Worm (Caenorhabditis elegans) whole organism, late embryonic: Measurements from ENCODE around the gene fbxa-213.

Experiments used
- C38D4.7 ChIP-seq: fragments of 200-800 bp; sonication (Bioruptor generic); optimal IDR thresholded peaks from 2 replicates; lab custom pipeline; 2018; ENCODE audit warnings: mild to moderate bottlenecking, missing genetic modification characterization, moderate library complexity, missing compliant biosample characterization
- T23F11.4 ChIP-seq: fragments of 200-800 bp; sonication (Bioruptor generic); optimal IDR thresholded peaks from 2 replicates; lab custom pipeline; 2018; ENCODE audit warnings: mild to moderate bottlenecking, missing genetic modification characterization, missing compliant biosample characterization
- ahr-1 ChIP-seq: sonication (generic microtip); optimal IDR thresholded peaks from 2 replicates; lab custom pipeline; 2016; ENCODE audit warnings: missing genetic modification characterization, missing compliant biosample characterization
- ama-1 ChIP-seq: fragments of 150-350 bp; optimal IDR thresholded peaks from 2 replicates; lab custom pipeline; 2014
- ceh-14 ChIP-seq: sonication (generic microtip); optimal IDR thresholded peaks from 2 replicates; lab custom pipeline; 2016; ENCODE audit warnings: missing genotype, missing genetic modification characterization, missing compliant biosample characterization
- ceh-18 ChIP-seq: sonication (generic microtip); optimal IDR thresholded peaks from 2 replicates; lab custom pipeline; 2016; ENCODE audit warnings: missing genetic modification characterization, missing compliant biosample characterization
- ceh-19 ChIP-seq: fragments of 200-800 bp; sonication (Bioruptor generic); optimal IDR thresholded peaks from 2 replicates; lab custom pipeline; 2018; ENCODE audit warnings: mild to moderate bottlenecking, missing genetic modification characterization, missing compliant biosample characterization
- ceh-2 ChIP-seq: sonication (generic microtip); optimal IDR thresholded peaks from 2 replicates; lab custom pipeline; 2016; ENCODE audit warnings: missing genotype, missing genetic modification characterization, missing compliant biosample characterization
- ceh-24 ChIP-seq: sonication (generic microtip); optimal IDR thresholded peaks from 2 replicates; lab custom pipeline; 2016; ENCODE audit warnings: mild to moderate bottlenecking, missing genetic modification characterization, missing compliant biosample characterization
- ceh-34 ChIP-seq: sonication (generic microtip); optimal IDR thresholded peaks from 2 replicates; lab custom pipeline; 2016; ENCODE audit warnings: mild to moderate bottlenecking, missing genetic modification characterization, missing compliant biosample characterization
- ceh-45 ChIP-seq: fragments of 200-800 bp; sonication (Bioruptor generic); IDR thresholded peaks from 2 replicates; pipeline ENCODE4 v1.3.6; 2022; ENCODE audit warnings: missing genetic modification reagents, missing genetic modification characterization, missing compliant biosample characterization
- ceh-48 ChIP-seq: sonication (generic microtip); optimal IDR thresholded peaks from 2 replicates; lab custom pipeline; 2016; ENCODE audit warnings: missing genetic modification characterization, inconsistent platforms, missing compliant biosample characterization
- che-1 ChIP-seq: sonication (generic microtip); optimal IDR thresholded peaks from 2 replicates; lab custom pipeline; 2016; ENCODE audit warnings: mild to moderate bottlenecking, missing genetic modification characterization, missing compliant biosample characterization
- elt-2 ChIP-seq: sonication (generic microtip); optimal IDR thresholded peaks from 2 replicates; lab custom pipeline; 2016; ENCODE audit warnings: missing genetic modification reagents, missing genetic modification characterization, missing compliant biosample characterization
- ets-4 ChIP-seq: sonication (generic microtip); optimal IDR thresholded peaks from 2 replicates; lab custom pipeline; 2016; ENCODE audit warnings: missing genetic modification characterization, missing compliant biosample characterization
- eyg-1 ChIP-seq: sonication (generic microtip); optimal IDR thresholded peaks from 2 replicates; lab custom pipeline; 2016; ENCODE audit warnings: missing genotype, missing genetic modification characterization, missing compliant biosample characterization
- hlh-13 ChIP-seq: fragments of 200-800 bp; sonication (Bioruptor generic); optimal IDR thresholded peaks from 2 replicates; lab custom pipeline; 2018; ENCODE audit warnings: mild to moderate bottlenecking, missing genetic modification characterization, missing compliant biosample characterization
- hlh-15 ChIP-seq: sonication (generic microtip); optimal IDR thresholded peaks from 2 replicates; lab custom pipeline; 2016; ENCODE audit warnings: missing genetic modification characterization, missing compliant biosample characterization
- hlh-30 ChIP-seq: sonication (generic microtip); optimal IDR thresholded peaks from 2 replicates; lab custom pipeline; 2017; ENCODE audit warnings: antibody characterized with exemption, missing genetic modification characterization, missing compliant biosample characterization; ENCODE audit not compliant: insufficient read depth
- hlh-6 ChIP-seq: sonication (generic microtip); optimal IDR thresholded peaks from 2 replicates; lab custom pipeline; 2016; ENCODE audit warnings: missing genotype, missing genetic modification characterization, missing compliant biosample characterization
- lim-6 ChIP-seq: sonication (generic microtip); optimal IDR thresholded peaks from 2 replicates; lab custom pipeline; 2016; ENCODE audit warnings: missing genetic modification characterization, missing compliant biosample characterization
- lin-11 ChIP-seq: fragments of 200-800 bp; sonication (Bioruptor generic); optimal IDR thresholded peaks from 2 replicates; lab custom pipeline; 2018; ENCODE audit warnings: mild to moderate bottlenecking, missing genetic modification characterization, missing compliant biosample characterization
- madf-2 ChIP-seq: sonication (generic microtip); optimal IDR thresholded peaks from 2 replicates; lab custom pipeline; 2017; ENCODE audit warnings: missing genetic modification characterization, missing compliant biosample characterization
- mec-3 ChIP-seq: sonication (generic microtip); optimal IDR thresholded peaks from 2 replicates; lab custom pipeline; 2016; ENCODE audit warnings: borderline replicate concordance, missing genetic modification characterization, missing compliant biosample characterization
- nfya-1 ChIP-seq: sonication (generic microtip); optimal IDR thresholded peaks from 2 replicates; lab custom pipeline; 2017; ENCODE audit warnings: missing genetic modification characterization, mild to moderate bottlenecking, missing compliant biosample characterization, antibody characterized with exemption, moderate library complexity
- odd-2 ChIP-seq: sonication (generic microtip); optimal IDR thresholded peaks from 2 replicates; lab custom pipeline; 2017; ENCODE audit warnings: antibody characterized with exemption, mild to moderate bottlenecking, missing genetic modification characterization, missing compliant biosample characterization
- pag-3 ChIP-seq: sonication (generic microtip); optimal IDR thresholded peaks from 2 replicates; lab custom pipeline; 2016; ENCODE audit warnings: missing compliant biosample characterization, missing genetic modification characterization, borderline replicate concordance
- pat-9 ChIP-seq: fragments of 200-800 bp; sonication (Bioruptor generic); optimal IDR thresholded peaks from 2 replicates; lab custom pipeline; 2018; ENCODE audit warnings: mild to moderate bottlenecking, missing genetic modification characterization, moderate library complexity, missing compliant biosample characterization
- pha-4 ChIP-seq: fragments of 150-350 bp; optimal IDR thresholded peaks from 2 replicates; lab custom pipeline; 2018; ENCODE audit warnings: missing biosample characterization, missing genetic modification reagents, missing genetic modification characterization
- pqm-1 ChIP-seq: sonication (generic microtip); optimal IDR thresholded peaks from 2 replicates; lab custom pipeline; 2016; ENCODE audit warnings: missing genetic modification characterization, missing compliant biosample characterization
- pros-1 ChIP-seq: fragments of 150-350 bp; optimal IDR thresholded peaks from 2 replicates; lab custom pipeline; 2014; ENCODE audit warnings: missing biosample characterization, missing genetic modification reagents, missing genetic modification characterization
- rnt-1 ChIP-seq: sonication (generic microtip); optimal IDR thresholded peaks from 2 replicates; lab custom pipeline; 2016; ENCODE audit warnings: missing genetic modification characterization, missing compliant biosample characterization
- sdc-2 ChIP-seq: sonication (generic microtip); optimal IDR thresholded peaks from 2 replicates; lab custom pipeline; 2016; ENCODE audit warnings: missing genotype, missing genetic modification characterization, missing compliant biosample characterization
- sox-2 ChIP-seq: fragments of 200-800 bp; sonication (Bioruptor generic); IDR thresholded peaks from 2 replicates; pipeline ENCODE4 v1.3.6; 2022; ENCODE audit warnings: missing genetic modification reagents, missing genetic modification characterization, missing compliant biosample characterization
- syd-9 ChIP-seq: sonication (generic microtip); optimal IDR thresholded peaks from 2 replicates; lab custom pipeline; 2016; ENCODE audit warnings: mild to moderate bottlenecking, missing genetic modification characterization, moderate library complexity, missing compliant biosample characterization
- tbx-7 ChIP-seq: sonication (generic microtip); optimal IDR thresholded peaks from 2 replicates; lab custom pipeline; 2016; ENCODE audit warnings: missing genotype, missing genetic modification characterization, missing compliant biosample characterization
- ttx-3 ChIP-seq: sonication (generic microtip); optimal IDR thresholded peaks from 2 replicates; lab custom pipeline; 2016; ENCODE audit warnings: missing genetic modification reagents, missing genetic modification characterization, missing compliant biosample characterization
- unc-3 ChIP-seq, 2 experiments: fragments of 200-800 bp in 1 of 2; sonication (Bioruptor generic) in 1 of 2; sonication (generic microtip) in 1 of 2; conservative IDR thresholded peaks in 1 of 2; optimal IDR thresholded peaks in 1 of 2; 2 replicates each; pipeline versions ENCODE4 v1.3.6 to Lab custom; 2016 to 2022; ENCODE audit warnings: missing compliant biosample characterization in 2 of 2, missing genetic modification characterization in 2 of 2, missing genetic modification reagents in 1 of 2
- unc-42 ChIP-seq: sonication (generic microtip); optimal IDR thresholded peaks from 2 replicates; lab custom pipeline; 2016; ENCODE audit warnings: missing genotype, missing genetic modification characterization, missing compliant biosample characterization
- unc-55 ChIP-seq: sonication (generic microtip); optimal IDR thresholded peaks from 2 replicates; lab custom pipeline; 2017; ENCODE audit warnings: missing biosample characterization, missing genetic modification reagents, missing genetic modification characterization

fbxa-213 gene

ce11 chrV:18292295-18292694 lies 23.7 kb upstream of the fbxa-213 start, which contains the start of gene Y51A2A.12:
Gene Y51A2A.12 (plus strand): TSS chrV:18292595.
- no peak for TF ChIP-seq ceh-18 (tag; lab: Kevin White, UChicago)

- TF ChIP-seq madf-2 (tag; lab: Kevin White, UChicago), result no peak
- TF ChIP-seq rnt-1 (tag; lab: Kevin White, UChicago), result no peak
- TF ChIP-seq syd-9 (tag; lab: Kevin White, UChicago), result no peak
- TF ChIP-seq pha-4 (tag; lab: Kevin White, UChicago), result no peak
- no peak for TF ChIP-seq hlh-30
- no peak for TF ChIP-seq pag-3 (tag; lab: Kevin White, UChicago)
- TF ChIP-seq sdc-2 (tag; lab: Kevin White, UChicago), result no peak
- no peak for TF ChIP-seq ama-1
Measured at ce11 chrV:18290642-18291041, 22.0 kb upstream of the fbxa-213 start, which contains the start of gene Y51A2A.4. Gene Y51A2A.4 (plus strand): TSS chrV:18290942.

ce11 chrV:18282597-18282996 lies 14.0 kb upstream of the fbxa-213 start, which contains the start of gene clec-247:
Gene clec-247 (plus strand): TSS chrV:18282897.
- no peak for TF ChIP-seq ama-1

- TF ChIP-seq che-1 (tag; lab: Kevin White, UChicago) (no peak), pros-1 (no peak), pag-3 (tag; lab: Kevin White, UChicago) (no peak), ceh-48 (no peak), lin-11 (tag; lab: Kevin White, UChicago) (no peak), hlh-6 (no peak), ahr-1 (tag; lab: Kevin White, UChicago) (no peak), elt-2 (tag; lab: Kevin White, UChicago) (no peak), nfya-1 (tag; lab: Kevin White, UChicago) (no peak)
Measured at ce11 chrV:18280778-18281177, 12.1 kb upstream of the fbxa-213 start, which contains the start of gene Y51A2A.16. Gene Y51A2A.16 (minus strand): TSS chrV:18280878.

ce11 chrV:18270403-18270802 lies 1.8 kb upstream of the fbxa-213 start, which contains the start of gene Y37H2C.4:
Gene Y37H2C.4 (plus strand): TSS chrV:18270703.
- TF ChIP-seq pqm-1 (tag; lab: Kevin White, UChicago) (no peak), hlh-15 (tag; lab: Kevin White, UChicago) (no peak), ceh-19 (GFP tag; lab: Kevin White, UChicago) (no peak), ceh-48 (no peak), unc-55 (GFP tag; lab: Kevin White, UChicago) (no peak), sox-2 (GFP tag; lab: Robert Waterston, UW) (no peak), ceh-14 (no peak), pat-9 (tag; lab: Kevin White, UChicago) (no peak), tbx-7 (tag; lab: Kevin White, UChicago) (no peak), ttx-3 (no peak), hlh-6 (no peak), ceh-24 (no peak), mec-3 (tag; lab: Kevin White, UChicago) (no peak), unc-42 (no peak), ets-4 (tag; lab: Kevin White, UChicago) (no peak)

ce11 chrV:18269885-18270284 lies 1.2 kb upstream of the fbxa-213 start, which contains the start of gene skr-6:
Gene skr-6 (minus strand): TSS chrV:18269985.
- TF ChIP-seq C38D4.7 (GFP tag; lab: Kevin White, UChicago) (no peak), pha-4 (tag; lab: Kevin White, UChicago) (no peak), lin-11 (tag; lab: Kevin White, UChicago) (no peak), ceh-34 (tag; lab: Kevin White, UChicago) (no peak), sox-2 (GFP tag; lab: Robert Waterston, UW) (no peak), ahr-1 (tag; lab: Kevin White, UChicago) (no peak), T23F11.4 (GFP tag; lab: Kevin White, UChicago) (no peak), ceh-2 (tag; lab: Kevin White, UChicago) (no peak), eyg-1 (no peak), sdc-2 (tag; lab: Kevin White, UChicago) (no peak), odd-2 (tag; lab: Kevin White, UChicago) (no peak), hlh-13 (no peak), lim-6 (tag; lab: Kevin White, UChicago) (no peak), ceh-14 (no peak), ceh-45 (GFP tag; lab: Robert Waterston, UW) (no peak), unc-42 (no peak), unc-3 (GFP tag; conservative IDR thresholded peaks at IDR 0.05; lab: Robert Waterston, UW) (no peak), unc-3 (tag; optimal IDR thresholded peaks at IDR 0.05; lab: Kevin White, UChicago) (no peak)
